Worm (Caenorhabditis elegans) whole organism, L2 larva: Measurements from ENCODE around the gene fem-3.

Source experiments
- C34F6.9 ChIP-seq: fragments of 150-350 bp; optimal IDR thresholded peaks from 2 replicates; lab custom pipeline; 2014; ENCODE audit warnings: missing biosample characterization, missing genetic modification characterization
- F13H6.1 ChIP-seq: sonication (generic microtip); optimal IDR thresholded peaks from 2 replicates; lab custom pipeline; 2016; ENCODE audit warnings: missing genetic modification characterization, missing compliant biosample characterization
- R02D3.7 ChIP-seq: fragments of 150-350 bp; optimal IDR thresholded peaks from 2 replicates; lab custom pipeline; 2014; ENCODE audit warnings: missing biosample characterization, missing genetic modification characterization
- Y55F3AM.14 ChIP-seq: fragments of 200-800 bp; sonication (Bioruptor generic); optimal IDR thresholded peaks from 2 replicates; lab custom pipeline; 2018; ENCODE audit warnings: mild to moderate bottlenecking, missing genetic modification characterization, missing compliant biosample characterization
- ZK546.5 ChIP-seq: sonication (generic microtip); optimal IDR thresholded peaks from 2 replicates; lab custom pipeline; 2017; ENCODE audit warnings: missing biosample characterization, missing genetic modification characterization
- aly-2 ChIP-seq: fragments of 150-350 bp; optimal IDR thresholded peaks from 2 replicates; lab custom pipeline; 2014; ENCODE audit warnings: missing biosample characterization, missing genetic modification characterization
- ama-1 ChIP-seq: fragments of 150-350 bp; optimal IDR thresholded peaks from 2 replicates; lab custom pipeline; 2018; ENCODE audit warnings: inconsistent platforms
- blmp-1 ChIP-seq: sonication (generic microtip); optimal IDR thresholded peaks from 2 replicates; lab custom pipeline; 2017; ENCODE audit warnings: missing genetic modification characterization, mild to moderate bottlenecking, missing compliant biosample characterization, antibody characterized with exemption, moderate library complexity; ENCODE audit not compliant: insufficient read depth
- ceh-16 ChIP-seq: fragments of 150-350 bp; optimal IDR thresholded peaks from 2 replicates; lab custom pipeline; 2014; ENCODE audit warnings: missing biosample characterization, missing genetic modification characterization
- egl-27 ChIP-seq: sonication (generic microtip); optimal IDR thresholded peaks from 3 replicates; lab custom pipeline; 2017; ENCODE audit warnings: missing biosample characterization, missing genetic modification reagents, missing genetic modification characterization
- elt-3 ChIP-seq: sonication (generic microtip); optimal IDR thresholded peaks from 2 replicates; lab custom pipeline; 2017; ENCODE audit warnings: missing biosample characterization, missing genetic modification characterization
- fos-1 ChIP-seq: fragments of 150-350 bp; optimal IDR thresholded peaks from 2 replicates; lab custom pipeline; 2014; ENCODE audit warnings: missing biosample characterization, missing genetic modification characterization
- gmeb-1 ChIP-seq: fragments of 150-350 bp; optimal IDR thresholded peaks from 2 replicates; lab custom pipeline; 2014; ENCODE audit warnings: missing biosample characterization, missing genetic modification characterization
- lin-13 ChIP-seq: fragments of 150-350 bp; optimal IDR thresholded peaks from 2 replicates; lab custom pipeline; 2014; ENCODE audit warnings: missing biosample characterization, missing genetic modification reagents, missing genetic modification characterization
- lsy-2 ChIP-seq, 2 experiments: fragments of 150-350 bp in 1 of 2; sonication (generic microtip) in 1 of 2; optimal IDR thresholded peaks; 2 replicates each; lab custom pipeline; 2014 to 2017; ENCODE audit warnings: missing biosample characterization in 2 of 2, missing genetic modification characterization in 2 of 2
- mdl-1 ChIP-seq, 2 experiments: fragments of 150-350 bp in 1 of 2; sonication (generic microtip) in 1 of 2; optimal IDR thresholded peaks; 2 replicates each; lab custom pipeline; 2017; ENCODE audit warnings: missing biosample characterization in 2 of 2, missing genetic modification characterization in 2 of 2
- nhr-11 ChIP-seq: fragments of 150-350 bp; optimal IDR thresholded peaks from 2 replicates; lab custom pipeline; 2014; ENCODE audit warnings: missing biosample characterization, missing genetic modification characterization
- nhr-12 ChIP-seq: fragments of 150-350 bp; optimal IDR thresholded peaks from 2 replicates; lab custom pipeline; 2014; ENCODE audit warnings: missing biosample characterization, missing genetic modification characterization
- nhr-129 ChIP-seq: fragments of 150-350 bp; optimal IDR thresholded peaks from 2 replicates; lab custom pipeline; 2014; ENCODE audit warnings: missing biosample characterization, missing genetic modification characterization
- nhr-21 ChIP-seq: fragments of 150-350 bp; optimal IDR thresholded peaks from 2 replicates; lab custom pipeline; 2014; ENCODE audit warnings: missing biosample characterization, missing genetic modification characterization
- nhr-23 ChIP-seq: fragments of 150-350 bp; optimal IDR thresholded peaks from 2 replicates; lab custom pipeline; 2014; ENCODE audit warnings: missing biosample characterization, missing genetic modification reagents, missing genetic modification characterization
- nhr-25 ChIP-seq: fragments of 150-350 bp; sonication (generic microtip); optimal IDR thresholded peaks from 3 replicates; lab custom pipeline; 2014; ENCODE audit warnings: missing biosample characterization, missing genetic modification characterization
- nhr-6 ChIP-seq: fragments of 150-350 bp; optimal IDR thresholded peaks from 2 replicates; lab custom pipeline; 2014; ENCODE audit warnings: missing biosample characterization, missing genetic modification characterization
- nhr-77 ChIP-seq: fragments of 150-350 bp; optimal IDR thresholded peaks from 2 replicates; lab custom pipeline; 2014; ENCODE audit warnings: missing biosample characterization, missing genetic modification characterization
- peb-1 ChIP-seq: fragments of 150-350 bp; optimal IDR thresholded peaks from 2 replicates; lab custom pipeline; 2014; ENCODE audit warnings: missing biosample characterization, missing genetic modification characterization
- skn-1 ChIP-seq: sonication (generic microtip); optimal IDR thresholded peaks from 2 replicates; lab custom pipeline; 2017; ENCODE audit warnings: missing biosample characterization, missing genetic modification characterization
- sma-3 ChIP-seq: sonication (generic microtip); optimal IDR thresholded peaks from 2 replicates; lab custom pipeline; 2016; ENCODE audit warnings: missing genetic modification reagents, missing genetic modification characterization, missing compliant biosample characterization
- sma-9 ChIP-seq, 2 experiments: fragments of 150-350 bp in 1 of 2; sonication (generic microtip) in 1 of 2; optimal IDR thresholded peaks; 2 replicates each; lab custom pipeline; 2014 to 2016; ENCODE audit warnings: missing genetic modification characterization in 2 of 2, mild to moderate bottlenecking in 1 of 2, missing biosample characterization in 1 of 2, missing compliant biosample characterization in 1 of 2, missing genetic modification reagents in 1 of 2, moderate library complexity in 1 of 2
- snpc-4 ChIP-seq: fragments of 150-350 bp; optimal IDR thresholded peaks from 2 replicates; lab custom pipeline; 2014; ENCODE audit warnings: missing biosample characterization, missing genetic modification characterization
- unc-39 ChIP-seq: fragments of 150-350 bp; optimal IDR thresholded peaks from 2 replicates; lab custom pipeline; 2014; ENCODE audit warnings: missing biosample characterization, missing genetic modification characterization
- unc-62 ChIP-seq: fragments of 150-350 bp; optimal IDR thresholded peaks from 2 replicates; lab custom pipeline; 2014; ENCODE audit warnings: missing biosample characterization, missing genetic modification reagents, missing genetic modification characterization
- zag-1 ChIP-seq: fragments of 150-350 bp; optimal IDR thresholded peaks from 2 replicates; lab custom pipeline; 2014; ENCODE audit warnings: missing biosample characterization, missing genetic modification characterization
- ztf-11 ChIP-seq: sonication (generic microtip); optimal IDR thresholded peaks from 2 replicates; lab custom pipeline; 2017; ENCODE audit warnings: missing biosample characterization, missing genetic modification characterization
- ztf-4 ChIP-seq: fragments of 150-350 bp; optimal IDR thresholded peaks from 2 replicates; lab custom pipeline; 2014; ENCODE audit warnings: missing biosample characterization, missing genetic modification characterization

Gene fem-3

DNA sequence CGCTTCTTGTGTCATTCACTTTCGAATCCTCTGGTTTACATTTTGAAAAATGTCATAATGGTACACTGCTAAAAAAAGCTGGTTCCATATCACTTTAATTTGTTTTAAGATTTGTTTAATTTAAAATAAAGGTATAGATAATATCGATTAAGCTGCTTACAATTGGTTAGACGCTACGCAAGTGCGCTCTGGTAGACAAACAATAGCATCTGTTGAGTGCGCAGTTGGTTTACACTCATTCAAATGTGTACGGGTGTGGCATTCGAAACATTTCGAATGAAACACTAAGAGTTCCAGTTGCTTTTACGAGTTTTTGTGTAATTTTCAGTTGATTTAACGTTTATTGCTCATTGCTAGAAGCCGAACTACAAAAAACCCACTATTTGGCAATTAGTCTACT lies 2.7 kb downstream of the fem-3 start (continued):
- TF ChIP-seq nhr-25 (tag; lab: Kevin White, UChicago) (no peak), nhr-11 (tag; lab: Kevin White, UChicago) (no peak), egl-27 (tag; lab: Kevin White, UChicago) (no peak), nhr-12 (tag; lab: Kevin White, UChicago) (no peak), unc-39 (no peak), skn-1 (tag; lab: Kevin White, UChicago) (no peak), C34F6.9 (peak; percentile 85), lsy-2 (tag; optimal IDR thresholded peaks at IDR 0.05; lab: Kevin White, UChicago) (peak in 1 of 2 experiments; percentile 70), ztf-11 (no peak), nhr-77 (no peak), R02D3.7 (tag; lab: Kevin White, UChicago) (no peak), aly-2 (tag; lab: Kevin White, UChicago) (no peak), lin-13 (no peak), ZK546.5 (tag; lab: Kevin White, UChicago) (no peak), F13H6.1 (no peak), nhr-23 (tag; lab: Kevin White, UChicago) (no peak)

DNA sequence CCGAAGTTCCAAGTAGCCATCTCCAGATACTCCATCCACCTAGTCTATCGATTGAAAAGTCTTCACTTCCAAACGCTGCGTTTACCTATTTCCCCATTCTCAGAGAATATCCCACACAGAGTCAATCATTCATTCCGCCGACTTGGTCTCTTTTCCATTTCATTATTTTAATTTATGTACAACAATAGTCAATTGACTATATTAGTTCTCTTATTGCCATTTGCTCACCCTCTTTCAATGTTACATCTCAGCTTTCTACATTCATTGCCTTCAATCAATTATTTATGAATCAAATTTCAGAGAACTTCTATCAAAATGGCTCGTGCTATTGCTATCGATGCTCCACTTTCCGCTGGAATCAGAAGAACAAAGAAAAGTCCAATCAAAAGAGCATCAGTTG lies 3.9 kb downstream of the fem-3 start, which contains the start of gene aly-1:
aly-1 (plus strand) TSS at position 301 of the 400 bp plus-strand sequence.
- TF ChIP-seq R02D3.7 (tag; lab: Kevin White, UChicago): no peak
- no peak for TF ChIP-seq ztf-11
- no peak for TF ChIP-seq lin-13
- TF ChIP-seq unc-62 (GFP tag; lab: Kevin White, UChicago): no peak
- TF ChIP-seq nhr-6: no peak
- no peak for TF ChIP-seq nhr-11 (tag; lab: Kevin White, UChicago)
- no peak for TF ChIP-seq nhr-129 (tag; lab: Kevin White, UChicago)
- no peak for TF ChIP-seq sma-9 (GFP tag; optimal IDR thresholded peaks at IDR 0.05; lab: Kevin White, UChicago)
- no peak for TF ChIP-seq sma-9 (tag; optimal IDR thresholded peaks at IDR 0.05; lab: Kevin White, UChicago)
- TF ChIP-seq sma-3 (GFP tag; lab: Kevin White, UChicago): no peak

DNA sequence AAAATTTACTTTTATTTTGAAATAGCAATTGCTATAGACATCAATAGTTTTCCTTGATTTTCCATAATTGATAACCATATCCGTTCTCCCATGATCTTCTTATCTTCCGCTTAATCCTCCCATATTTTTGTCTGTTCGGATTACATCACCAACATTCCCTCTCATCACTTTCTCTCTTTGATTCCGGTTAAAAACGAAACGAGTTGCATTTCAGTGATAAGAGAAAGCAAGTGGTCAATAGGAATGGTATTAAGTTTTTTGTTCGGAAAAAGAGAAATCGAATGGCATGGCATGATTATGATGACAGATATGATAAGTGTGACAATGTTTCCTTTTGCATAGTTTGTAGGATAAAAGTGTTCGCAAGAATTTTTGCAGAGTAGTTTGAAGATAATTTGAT lies 7.3 kb downstream of the fem-3 start:
- TF ChIP-seq nhr-12 (tag; lab: Kevin White, UChicago) (no peak), blmp-1 (tag; lab: Kevin White, UChicago) (peak; percentile 76), nhr-21 (tag; lab: Kevin White, UChicago) (peak; percentile 0), nhr-129 (tag; lab: Kevin White, UChicago) (no peak), fos-1 (tag; lab: Kevin White, UChicago) (peak; percentile 93)

DNA sequence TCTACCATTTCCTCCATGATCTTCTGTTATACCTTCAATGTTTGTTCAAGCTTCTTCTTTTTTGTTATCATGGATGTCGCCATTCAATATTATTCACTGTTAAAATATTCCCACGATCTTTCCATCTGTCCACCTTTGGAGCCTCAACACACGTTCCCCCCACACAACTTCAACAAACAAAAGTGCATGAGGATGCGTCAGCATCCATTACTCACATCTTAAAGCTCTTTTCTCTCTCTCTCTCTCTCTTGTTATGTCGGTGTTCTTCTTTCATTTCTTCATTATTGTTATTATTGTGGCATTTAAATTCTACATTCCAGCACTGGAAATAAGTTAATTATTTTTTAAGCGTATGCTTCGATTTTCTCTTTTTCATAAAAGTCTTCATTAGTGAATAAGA lies 9.3 kb downstream of the fem-3 start:
- TF ChIP-seq nhr-11 (tag; lab: Kevin White, UChicago) (no peak), nhr-25 (tag; lab: Kevin White, UChicago) (no peak), snpc-4 (no peak), nhr-12 (tag; lab: Kevin White, UChicago) (no peak), peb-1 (no peak), sma-3 (GFP tag; lab: Kevin White, UChicago) (no peak), ztf-11 (no peak), gmeb-1 (tag; lab: Kevin White, UChicago) (no peak), elt-3 (tag; lab: Kevin White, UChicago) (no peak), mdl-1 (tag; optimal IDR thresholded peaks at IDR 0.05; lab: Kevin White, UChicago) (no peak), zag-1 (tag; lab: Kevin White, UChicago) (no peak), Y55F3AM.14 (GFP tag; lab: Kevin White, UChicago) (no peak), F13H6.1 (no peak), sma-9 (GFP tag; optimal IDR thresholded peaks at IDR 0.05; lab: Kevin White, UChicago) (no peak), sma-9 (tag; optimal IDR thresholded peaks at IDR 0.05; lab: Kevin White, UChicago) (no peak), lsy-2 (tag; optimal IDR thresholded peaks at IDR 0.05; lab: Kevin White, UChicago) (no peak), ceh-16 (tag; lab: Kevin White, UChicago) (no peak), fos-1 (tag; lab: Kevin White, UChicago) (no peak), nhr-23 (tag; lab: Kevin White, UChicago) (no peak), nhr-77 (no peak), ztf-4 (tag; lab: Kevin White, UChicago) (no peak)

DNA sequence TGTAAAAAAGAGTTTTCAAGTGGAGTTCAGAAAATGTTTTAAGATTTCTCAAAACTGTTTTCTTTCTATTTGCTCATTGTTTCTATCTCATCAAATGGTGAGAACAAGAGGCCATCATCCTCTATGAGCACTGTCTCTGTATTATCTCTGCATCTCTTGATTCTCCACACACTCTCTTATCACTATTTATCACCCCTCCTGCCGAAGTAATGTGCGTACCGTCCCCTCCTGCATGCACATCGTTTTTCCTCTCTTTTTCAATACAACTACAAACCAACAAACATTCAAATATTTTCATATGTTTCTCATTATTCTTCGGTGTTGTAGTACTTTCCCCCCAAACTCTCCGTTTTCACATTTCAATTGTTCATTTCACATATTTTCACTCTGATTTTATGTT lies 11.7 kb downstream of the fem-3 start:
- TF ChIP-seq ama-1 (lab: Kevin White, UChicago) (no peak), fos-1 (tag; lab: Kevin White, UChicago) (peak; percentile 89)
